Fruit fly (Drosophila melanogaster): ENCODE results near the gene CG2909.

CG2909 gene

dm6 chrX:10325567-10326345 lies 508 bp upstream of the CG2909 start, which contains the start of gene alpha-Man-Ia:
Gene alpha-Man-Ia, minus strand, starts transcription at chrX:10325958.
- TF ChIP-seq Sin3A (optimal IDR thresholded peaks at IDR 0.05) (no peak), psq (optimal IDR thresholded peaks at IDR 0.05) (no peak), ttk (optimal IDR thresholded peaks at IDR 0.05) (no peak), insv (optimal IDR thresholded peaks at IDR 0.05) (no peak), h (optimal IDR thresholded peaks at IDR 0.05) (no peak), Myc (optimal IDR thresholded peaks at IDR 0.05) (no peak)

dm6 chrX:10329659-10330289 lies 3.5 kb downstream of the CG2909 start, which contains the start of gene Gip:
Gene Gip, minus strand, starts transcription at chrX:10329872.
- TF ChIP-seq insv (optimal IDR thresholded peaks at IDR 0.05): no peak
- TF ChIP-seq h (optimal IDR thresholded peaks at IDR 0.05): no peak
- TF ChIP-seq Myc (optimal IDR thresholded peaks at IDR 0.05): no peak
- TF ChIP-seq ttk (optimal IDR thresholded peaks at IDR 0.05): no peak
- TF ChIP-seq Sin3A (optimal IDR thresholded peaks at IDR 0.05): no peak
- TF ChIP-seq psq (optimal IDR thresholded peaks at IDR 0.05): no peak

dm6 chrX:10331718-10332117 lies 5.5 kb downstream of the CG2909 start, which contains the start of gene CG15306:
Gene CG15306, minus strand, starts transcription at chrX:10331818.
- TF ChIP-seq Sin3A (optimal IDR thresholded peaks at IDR 0.05) (no peak), psq (optimal IDR thresholded peaks at IDR 0.05) (no peak), Myc (optimal IDR thresholded peaks at IDR 0.05) (no peak), h (optimal IDR thresholded peaks at IDR 0.05) (no peak), insv (optimal IDR thresholded peaks at IDR 0.05) (no peak), ttk (optimal IDR thresholded peaks at IDR 0.05) (no peak)

dm6 chrX:10333352-10333751 lies 7.1 kb downstream of the CG2909 start, which contains the start of gene CG43740:
Gene CG43740, plus strand, starts transcription at chrX:10333652.
- no peak for TF ChIP-seq Sin3A (optimal IDR thresholded peaks at IDR 0.05)
- no peak for TF ChIP-seq ttk (optimal IDR thresholded peaks at IDR 0.05)
- no peak for TF ChIP-seq psq (optimal IDR thresholded peaks at IDR 0.05)
- TF ChIP-seq insv (optimal IDR thresholded peaks at IDR 0.05): no peak
- no peak for TF ChIP-seq h (optimal IDR thresholded peaks at IDR 0.05)
- no peak for TF ChIP-seq Myc (optimal IDR thresholded peaks at IDR 0.05)

- TF ChIP-seq h (optimal IDR thresholded peaks at IDR 0.05) (no peak), Myc (optimal IDR thresholded peaks at IDR 0.05) (no peak), psq (optimal IDR thresholded peaks at IDR 0.05) (no peak), insv (optimal IDR thresholded peaks at IDR 0.05) (no peak), Sin3A (optimal IDR thresholded peaks at IDR 0.05) (no peak), ttk (optimal IDR thresholded peaks at IDR 0.05) (no peak)
Measured at dm6 chrX:10340492-10340891, 14.2 kb downstream of the CG2909 start.

dm6 chrX:10347979-10348692 lies 21.9 kb downstream of the CG2909 start:
- TF ChIP-seq Sin3A (optimal IDR thresholded peaks at IDR 0.05) (no peak), ttk (optimal IDR thresholded peaks at IDR 0.05) (no peak), Myc (optimal IDR thresholded peaks at IDR 0.05) (no peak), psq (optimal IDR thresholded peaks at IDR 0.05) (no peak), h (optimal IDR thresholded peaks at IDR 0.05) (no peak), insv (optimal IDR thresholded peaks at IDR 0.05) (no peak)

- no peak for TF ChIP-seq ttk (optimal IDR thresholded peaks at IDR 0.05)
- no peak for TF ChIP-seq Sin3A (optimal IDR thresholded peaks at IDR 0.05)
- TF ChIP-seq psq (optimal IDR thresholded peaks at IDR 0.05): no peak
- TF ChIP-seq insv (optimal IDR thresholded peaks at IDR 0.05): no peak
- no peak for TF ChIP-seq h (optimal IDR thresholded peaks at IDR 0.05)
- TF ChIP-seq Myc (optimal IDR thresholded peaks at IDR 0.05): no peak
Measured at dm6 chrX:10362127-10362526, 35.9 kb downstream of the CG2909 start.

dm6 chrX:10362557-10363366 lies 36.5 kb downstream of the CG2909 start:
- TF ChIP-seq ttk (optimal IDR thresholded peaks at IDR 0.05) (no peak), h (optimal IDR thresholded peaks at IDR 0.05) (no peak), insv (optimal IDR thresholded peaks at IDR 0.05) (no peak), psq (optimal IDR thresholded peaks at IDR 0.05) (no peak), Myc (optimal IDR thresholded peaks at IDR 0.05) (no peak), Sin3A (optimal IDR thresholded peaks at IDR 0.05) (no peak)

- TF ChIP-seq Sin3A (optimal IDR thresholded peaks at IDR 0.05) (no peak), ttk (optimal IDR thresholded peaks at IDR 0.05) (no peak), insv (optimal IDR thresholded peaks at IDR 0.05) (no peak), Myc (optimal IDR thresholded peaks at IDR 0.05) (no peak), h (optimal IDR thresholded peaks at IDR 0.05) (no peak), psq (optimal IDR thresholded peaks at IDR 0.05) (no peak)
Measured at dm6 chrX:10364556-10365227, 38.4 kb downstream of the CG2909 start.

dm6 chrX:10365748-10366415 lies 39.6 kb downstream of the CG2909 start:
- no peak for TF ChIP-seq Myc (optimal IDR thresholded peaks at IDR 0.05)
- TF ChIP-seq ttk (optimal IDR thresholded peaks at IDR 0.05): no peak
- no peak for TF ChIP-seq h (optimal IDR thresholded peaks at IDR 0.05)
- no peak for TF ChIP-seq insv (optimal IDR thresholded peaks at IDR 0.05)
- TF ChIP-seq Sin3A (optimal IDR thresholded peaks at IDR 0.05): no peak
- TF ChIP-seq psq (optimal IDR thresholded peaks at IDR 0.05): no peak

Data from Kc167 (cell line).